Fruit fly (Drosophila melanogaster): ENCODE measurements around the gene Mco3.
A peak's percentile ranks its signal among the peaks of the same experiment; 100 is the strongest.

Mco3 gene

dm6 chr3R:25877064-25877463, 20.2 kb upstream of the Mco3 start:
- TF ChIP-seq Hr96 (GFP tag; optimal IDR thresholded peaks at IDR 0.05) (no peak), CG1620 (GFP tag; optimal IDR thresholded peaks at IDR 0.05) (no peak), kay (GFP tag; ENCODE audit: borderline replicate concordance) (peak; percentile 39), CG7045 (GFP tag; optimal IDR thresholded peaks at IDR 0.05) (no peak), Mnt (GFP tag; optimal IDR thresholded peaks at IDR 0.05) (no peak), Crg-1 (GFP tag; optimal IDR thresholded peaks at IDR 0.05) (no peak), ovo (GFP tag; optimal IDR thresholded peaks at IDR 0.05) (no peak)

dm6 chr3R:25879324-25879766, 17.9 kb upstream of the Mco3 start:
- TF ChIP-seq toe (GFP tag; optimal IDR thresholded peaks at IDR 0.05) (peak; percentile 10), CG14711 (tag; optimal IDR thresholded peaks at IDR 0.05) (peak; percentile 37), CG7045 (GFP tag; optimal IDR thresholded peaks at IDR 0.05) (no peak), Clk (GFP tag; optimal IDR thresholded peaks at IDR 0.05) (no peak), CG1620 (GFP tag; optimal IDR thresholded peaks at IDR 0.05) (no peak), CG5204 (GFP tag; optimal IDR thresholded peaks at IDR 0.05) (no peak), Crg-1 (GFP tag; optimal IDR thresholded peaks at IDR 0.05) (no peak), bab1 (GFP tag; optimal IDR thresholded peaks at IDR 0.05) (no peak), CG7101 (tag; optimal IDR thresholded peaks at IDR 0.05) (no peak), CG11617 (GFP tag; optimal IDR thresholded peaks at IDR 0.05) (no peak), CG12768 (GFP tag; optimal IDR thresholded peaks at IDR 0.05) (no peak), cic (GFP tag; optimal IDR thresholded peaks at IDR 0.05) (no peak), kay (GFP tag; ENCODE audit: borderline replicate concordance) (peak; percentile 54), tj (GFP tag; optimal IDR thresholded peaks at IDR 0.05) (no peak), Mnt (GFP tag; optimal IDR thresholded peaks at IDR 0.05) (no peak), CG33017 (tag; optimal IDR thresholded peaks at IDR 0.05) (no peak), cnc (optimal IDR thresholded peaks at IDR 0.05) (no peak), ovo (GFP tag; optimal IDR thresholded peaks at IDR 0.05) (no peak), Hr96 (GFP tag; optimal IDR thresholded peaks at IDR 0.05) (no peak), pad (GFP tag; optimal IDR thresholded peaks at IDR 0.05) (no peak)

dm6 chr3R:25880198-25880970, 16.9 kb upstream of the Mco3 start:
- TF ChIP-seq CG7045 (GFP tag; optimal IDR thresholded peaks at IDR 0.05) (no peak), Crg-1 (GFP tag; optimal IDR thresholded peaks at IDR 0.05) (no peak), CG11617 (GFP tag; optimal IDR thresholded peaks at IDR 0.05) (peak; percentile 5), ovo (GFP tag; optimal IDR thresholded peaks at IDR 0.05) (peak; percentile 15), Mnt (GFP tag; optimal IDR thresholded peaks at IDR 0.05) (no peak), CG5204 (GFP tag; optimal IDR thresholded peaks at IDR 0.05) (no peak), CG14711 (tag; optimal IDR thresholded peaks at IDR 0.05) (peak; percentile 19), tj (GFP tag; optimal IDR thresholded peaks at IDR 0.05) (no peak), pad (GFP tag; optimal IDR thresholded peaks at IDR 0.05) (peak; percentile 62), CG12768 (GFP tag; optimal IDR thresholded peaks at IDR 0.05) (no peak), CG33017 (tag; optimal IDR thresholded peaks at IDR 0.05) (no peak), CG1620 (GFP tag; optimal IDR thresholded peaks at IDR 0.05) (no peak), cnc (optimal IDR thresholded peaks at IDR 0.05) (no peak), Clk (GFP tag; optimal IDR thresholded peaks at IDR 0.05) (no peak), cic (GFP tag; optimal IDR thresholded peaks at IDR 0.05) (no peak), bab1 (GFP tag; optimal IDR thresholded peaks at IDR 0.05) (no peak), Hr96 (GFP tag; optimal IDR thresholded peaks at IDR 0.05) (no peak), CG7101 (tag; optimal IDR thresholded peaks at IDR 0.05) (no peak)

dm6 chr3R:25880971-25881809, 16.1 kb upstream of the Mco3 start, which contains the start of gene Tsp96F:
Gene Tsp96F (minus strand): TSS chr3R:25881427.
- TF ChIP-seq bab1 (GFP tag; optimal IDR thresholded peaks at IDR 0.05): peak; percentile 0
- no peak for TF ChIP-seq pad (GFP tag; optimal IDR thresholded peaks at IDR 0.05)

- no peak for TF ChIP-seq tj (GFP tag; optimal IDR thresholded peaks at IDR 0.05)
- TF ChIP-seq ovo (GFP tag; optimal IDR thresholded peaks at IDR 0.05): no peak
- no peak for TF ChIP-seq CG5204 (GFP tag; optimal IDR thresholded peaks at IDR 0.05)
- TF ChIP-seq CG14711 (tag; optimal IDR thresholded peaks at IDR 0.05): no peak
- TF ChIP-seq bab1 (GFP tag; optimal IDR thresholded peaks at IDR 0.05): no peak
- TF ChIP-seq Clk (GFP tag; optimal IDR thresholded peaks at IDR 0.05): no peak
- TF ChIP-seq kay (GFP tag; ENCODE audit: borderline replicate concordance): no peak
- no peak for TF ChIP-seq cnc (optimal IDR thresholded peaks at IDR 0.05)
- no peak for TF ChIP-seq CG12768 (GFP tag; optimal IDR thresholded peaks at IDR 0.05)
- no peak for TF ChIP-seq CG7045 (GFP tag; optimal IDR thresholded peaks at IDR 0.05)
- TF ChIP-seq Crg-1 (GFP tag; optimal IDR thresholded peaks at IDR 0.05): no peak
- TF ChIP-seq pad (GFP tag; optimal IDR thresholded peaks at IDR 0.05): no peak
- TF ChIP-seq CG33017 (tag; optimal IDR thresholded peaks at IDR 0.05): no peak
- TF ChIP-seq CG11617 (GFP tag; optimal IDR thresholded peaks at IDR 0.05): no peak
- no peak for TF ChIP-seq Hr96 (GFP tag; optimal IDR thresholded peaks at IDR 0.05)
- TF ChIP-seq CG1620 (GFP tag; optimal IDR thresholded peaks at IDR 0.05): no peak
- no peak for TF ChIP-seq CG7101 (tag; optimal IDR thresholded peaks at IDR 0.05)
- TF ChIP-seq cic (GFP tag; optimal IDR thresholded peaks at IDR 0.05): no peak
- TF ChIP-seq Mnt (GFP tag; optimal IDR thresholded peaks at IDR 0.05): no peak
These were observed 15.4 kb upstream of the Mco3 start, which contains the start of gene SppL for dm6 chr3R:25881915-25882314. Gene SppL (plus strand): TSS chr3R:25881984.
